Fruit fly (Drosophila melanogaster) whole organism, pupa: ENCODE results near the gene Regnase-1.

ENCODE experiments used
- CG10348 ChIP-seq: fragments of 200-800 bp; sonication (Bioruptor generic); IDR thresholded peaks from 2 replicates; pipeline ENCODE4 v1.3.6; 2022; ENCODE audit warnings: missing biosample characterization, missing genetic modification characterization
- CG13204 ChIP-seq: fragments of 200-800 bp; sonication (Bioruptor generic); optimal IDR thresholded peaks from 2 replicates; lab custom pipeline; 2018; ENCODE audit warnings: missing biosample characterization, mild to moderate bottlenecking, missing genetic modification characterization, moderate library complexity
- CG15710 ChIP-seq: fragments of 200-800 bp; sonication (Bioruptor generic); optimal IDR thresholded peaks from 2 replicates; lab custom pipeline; 2018; ENCODE audit warnings: missing biosample characterization, mild to moderate bottlenecking, missing genetic modification characterization, moderate library complexity
- CG17806 ChIP-seq: fragments of 200-800 bp; sonication (Bioruptor generic); optimal IDR thresholded peaks from 2 replicates; lab custom pipeline; 2018; ENCODE audit warnings: missing biosample characterization, mild to moderate bottlenecking, missing genetic modification characterization, moderate library complexity
- CG34367 ChIP-seq: fragments of 200-800 bp; sonication (Bioruptor generic); optimal IDR thresholded peaks from 2 replicates; lab custom pipeline; 2018; ENCODE audit warnings: missing biosample characterization, mild to moderate bottlenecking, missing genetic modification characterization
- CG4496 ChIP-seq: fragments of 200-800 bp; sonication (Bioruptor generic); IDR thresholded peaks from 3 replicates; pipeline ENCODE4 v1.3.6; 2022; ENCODE audit warnings: missing biosample characterization, missing genetic modification characterization
- CG9948 ChIP-seq: fragments of 200-800 bp; sonication (Bioruptor generic); optimal IDR thresholded peaks from 2 replicates; lab custom pipeline; 2018; ENCODE audit warnings: missing biosample characterization, mild to moderate bottlenecking, missing genetic modification characterization, moderate library complexity
- D1 ChIP-seq: fragments of 200-800 bp; sonication (Bioruptor generic); optimal IDR thresholded peaks from 2 replicates; lab custom pipeline; 2018; ENCODE audit warnings: missing biosample characterization, mild to moderate bottlenecking, missing genetic modification characterization, moderate library complexity
- EcR ChIP-seq: fragments of 200-800 bp; sonication (Bioruptor generic); optimal IDR thresholded peaks from 3 replicates; lab custom pipeline; 2019; ENCODE audit warnings: missing biosample characterization, missing genetic modification characterization, mild to moderate bottlenecking, moderate library complexity, missing genetic modification reagents
- Ets98B ChIP-seq: fragments of 200-800 bp; sonication (Bioruptor generic); IDR thresholded peaks from 2 replicates; pipeline ENCODE4 v1.3.6; 2022; ENCODE audit warnings: missing biosample characterization, missing genetic modification characterization
- Pif1B ChIP-seq: fragments of 200-800 bp; sonication (Bioruptor generic); optimal IDR thresholded peaks from 3 replicates; lab custom pipeline; 2016; ENCODE audit warnings: missing biosample characterization, missing genetic modification characterization
- Snoo ChIP-seq: fragments of 200-800 bp; sonication (Bioruptor generic); optimal IDR thresholded peaks from 3 replicates; lab custom pipeline; 2017; ENCODE audit warnings: missing biosample characterization, mild to moderate bottlenecking, missing genetic modification characterization, inconsistent platforms
- gl ChIP-seq: fragments of 200-800 bp; sonication (Bioruptor generic); optimal IDR thresholded peaks from 2 replicates; lab custom pipeline; 2018; ENCODE audit warnings: missing biosample characterization, mild to moderate bottlenecking, missing genetic modification characterization

DNA sequence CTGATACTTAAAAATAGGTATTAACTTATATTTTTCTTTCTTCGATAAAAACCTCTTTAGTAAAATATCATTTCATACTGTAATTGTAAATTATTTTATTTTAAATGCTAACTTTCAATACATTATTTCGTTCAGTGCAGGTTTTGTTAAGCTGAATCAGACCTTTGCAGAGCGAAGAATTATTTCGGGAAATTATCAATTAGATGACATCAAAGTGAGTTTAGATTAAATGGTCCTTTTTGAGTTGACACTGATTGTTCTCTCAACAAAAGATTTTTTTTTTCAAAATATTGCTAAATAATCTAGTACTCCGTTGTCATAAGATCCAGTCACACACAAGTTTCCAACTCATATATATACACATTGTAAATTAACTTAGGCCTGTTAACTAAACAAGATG is 6.6 kb upstream of the Regnase-1 start, which contains the start of the genes CG33934 and Indy-2:
- TF ChIP-seq CG17806 (no peak), Pif1B (GFP tag; lab: Kevin White, UChicago) (no peak), D1 (no peak), EcR (no peak), CG10348 (no peak), CG9948 (tag; lab: Kevin White, UChicago) (no peak), CG4496 (no peak), Ets98B (no peak), CG13204 (GFP tag; lab: Kevin White, UChicago) (no peak), Snoo (tag; lab: Kevin White, UChicago) (no peak), CG34367 (tag; lab: Kevin White, UChicago) (no peak), gl (tag; lab: Kevin White, UChicago) (no peak), CG15710 (tag; lab: Kevin White, UChicago) (no peak)
